Worm (Caenorhabditis elegans) whole organism, late embryonic: ENCODE measurements around the gene C08B6.10.

Experiments used
- C08G9.2 ChIP-seq: sonication (generic microtip); optimal IDR thresholded peaks from 2 replicates; lab custom pipeline; 2016; ENCODE audit warnings: mild to moderate bottlenecking, missing genetic modification characterization, moderate library complexity, missing compliant biosample characterization
- C38D4.7 ChIP-seq: fragments of 200-800 bp; sonication (Bioruptor generic); optimal IDR thresholded peaks from 2 replicates; lab custom pipeline; 2018; ENCODE audit warnings: mild to moderate bottlenecking, missing genetic modification characterization, moderate library complexity, missing compliant biosample characterization
- K09A11.1 ChIP-seq: sonication (generic microtip); optimal IDR thresholded peaks from 2 replicates; lab custom pipeline; 2017; ENCODE audit warnings: antibody characterized with exemption, mild to moderate bottlenecking, missing genetic modification characterization, missing compliant biosample characterization; ENCODE audit not compliant: insufficient read depth
- T23F11.4 ChIP-seq: fragments of 200-800 bp; sonication (Bioruptor generic); optimal IDR thresholded peaks from 2 replicates; lab custom pipeline; 2018; ENCODE audit warnings: mild to moderate bottlenecking, missing genetic modification characterization, missing compliant biosample characterization
- ceh-14 ChIP-seq: sonication (generic microtip); optimal IDR thresholded peaks from 2 replicates; lab custom pipeline; 2016; ENCODE audit warnings: missing genotype, missing genetic modification characterization, missing compliant biosample characterization
- ceh-2 ChIP-seq: sonication (generic microtip); optimal IDR thresholded peaks from 2 replicates; lab custom pipeline; 2016; ENCODE audit warnings: missing genotype, missing genetic modification characterization, missing compliant biosample characterization
- ceh-22 ChIP-seq: sonication (generic microtip); optimal IDR thresholded peaks from 2 replicates; lab custom pipeline; 2017; ENCODE audit warnings: missing biosample characterization, missing genetic modification characterization
- ceh-24 ChIP-seq: sonication (generic microtip); optimal IDR thresholded peaks from 2 replicates; lab custom pipeline; 2016; ENCODE audit warnings: mild to moderate bottlenecking, missing genetic modification characterization, missing compliant biosample characterization
- ceh-34 ChIP-seq: sonication (generic microtip); optimal IDR thresholded peaks from 2 replicates; lab custom pipeline; 2016; ENCODE audit warnings: mild to moderate bottlenecking, missing genetic modification characterization, missing compliant biosample characterization
- ceh-45 ChIP-seq: fragments of 200-800 bp; sonication (Bioruptor generic); IDR thresholded peaks from 2 replicates; pipeline ENCODE4 v1.3.6; 2022; ENCODE audit warnings: missing genetic modification reagents, missing genetic modification characterization, missing compliant biosample characterization
- ceh-48 ChIP-seq: sonication (generic microtip); optimal IDR thresholded peaks from 2 replicates; lab custom pipeline; 2016; ENCODE audit warnings: missing genetic modification characterization, inconsistent platforms, missing compliant biosample characterization
- ceh-9 ChIP-seq: sonication (generic microtip); optimal IDR thresholded peaks from 2 replicates; lab custom pipeline; 2016; ENCODE audit warnings: mild to moderate bottlenecking, missing genetic modification characterization, inconsistent platforms, missing compliant biosample characterization
- dmd-4 ChIP-seq: sonication (generic microtip); optimal IDR thresholded peaks from 2 replicates; lab custom pipeline; 2016; ENCODE audit warnings: borderline replicate concordance, missing genetic modification characterization, missing compliant biosample characterization
- elt-2 ChIP-seq: sonication (generic microtip); optimal IDR thresholded peaks from 2 replicates; lab custom pipeline; 2016; ENCODE audit warnings: missing genetic modification reagents, missing genetic modification characterization, missing compliant biosample characterization
- fkh-6 ChIP-seq: sonication (generic microtip); optimal IDR thresholded peaks from 2 replicates; lab custom pipeline; 2016; ENCODE audit warnings: missing genetic modification characterization, missing compliant biosample characterization
- gmeb-2 ChIP-seq: sonication (generic microtip); optimal IDR thresholded peaks from 2 replicates; lab custom pipeline; 2016; ENCODE audit warnings: missing genetic modification characterization, inconsistent platforms, missing compliant biosample characterization
- hlh-13 ChIP-seq: fragments of 200-800 bp; sonication (Bioruptor generic); optimal IDR thresholded peaks from 2 replicates; lab custom pipeline; 2018; ENCODE audit warnings: mild to moderate bottlenecking, missing genetic modification characterization, missing compliant biosample characterization
- hlh-15 ChIP-seq: sonication (generic microtip); optimal IDR thresholded peaks from 2 replicates; lab custom pipeline; 2016; ENCODE audit warnings: missing genetic modification characterization, missing compliant biosample characterization
- hlh-6 ChIP-seq: sonication (generic microtip); optimal IDR thresholded peaks from 2 replicates; lab custom pipeline; 2016; ENCODE audit warnings: missing genotype, missing genetic modification characterization, missing compliant biosample characterization
- lim-6 ChIP-seq: sonication (generic microtip); optimal IDR thresholded peaks from 2 replicates; lab custom pipeline; 2016; ENCODE audit warnings: missing genetic modification characterization, missing compliant biosample characterization
- lin-11 ChIP-seq: fragments of 200-800 bp; sonication (Bioruptor generic); optimal IDR thresholded peaks from 2 replicates; lab custom pipeline; 2018; ENCODE audit warnings: mild to moderate bottlenecking, missing genetic modification characterization, missing compliant biosample characterization
- npax-4 ChIP-seq: sonication (generic microtip); optimal IDR thresholded peaks from 2 replicates; lab custom pipeline; 2016; ENCODE audit warnings: missing genetic modification characterization, missing compliant biosample characterization
- odd-2 ChIP-seq: sonication (generic microtip); optimal IDR thresholded peaks from 2 replicates; lab custom pipeline; 2017; ENCODE audit warnings: antibody characterized with exemption, mild to moderate bottlenecking, missing genetic modification characterization, missing compliant biosample characterization
- pag-3 ChIP-seq: sonication (generic microtip); optimal IDR thresholded peaks from 2 replicates; lab custom pipeline; 2016; ENCODE audit warnings: missing compliant biosample characterization, missing genetic modification characterization, borderline replicate concordance
- pat-9 ChIP-seq: fragments of 200-800 bp; sonication (Bioruptor generic); optimal IDR thresholded peaks from 2 replicates; lab custom pipeline; 2018; ENCODE audit warnings: mild to moderate bottlenecking, missing genetic modification characterization, moderate library complexity, missing compliant biosample characterization
- pax-1 ChIP-seq: fragments of 150-350 bp; optimal IDR thresholded peaks from 2 replicates; lab custom pipeline; 2014; ENCODE audit warnings: missing biosample characterization, missing genetic modification characterization
- pha-2 ChIP-seq: sonication (generic microtip); optimal IDR thresholded peaks from 2 replicates; lab custom pipeline; 2017; ENCODE audit warnings: mild to moderate bottlenecking, missing genetic modification characterization, missing compliant biosample characterization
- sdc-2 ChIP-seq: sonication (generic microtip); optimal IDR thresholded peaks from 2 replicates; lab custom pipeline; 2016; ENCODE audit warnings: missing genotype, missing genetic modification characterization, missing compliant biosample characterization
- sox-2 ChIP-seq: fragments of 200-800 bp; sonication (Bioruptor generic); IDR thresholded peaks from 2 replicates; pipeline ENCODE4 v1.3.6; 2022; ENCODE audit warnings: missing genetic modification reagents, missing genetic modification characterization, missing compliant biosample characterization
- sox-4 ChIP-seq: sonication (generic microtip); optimal IDR thresholded peaks from 2 replicates; lab custom pipeline; 2017; ENCODE audit warnings: mild to moderate bottlenecking, missing genetic modification characterization, inconsistent platforms, missing compliant biosample characterization
- syd-9 ChIP-seq: sonication (generic microtip); optimal IDR thresholded peaks from 2 replicates; lab custom pipeline; 2016; ENCODE audit warnings: mild to moderate bottlenecking, missing genetic modification characterization, moderate library complexity, missing compliant biosample characterization
- tbx-7 ChIP-seq: sonication (generic microtip); optimal IDR thresholded peaks from 2 replicates; lab custom pipeline; 2016; ENCODE audit warnings: missing genotype, missing genetic modification characterization, missing compliant biosample characterization
- unc-3 ChIP-seq, 2 experiments: fragments of 200-800 bp in 1 of 2; sonication (Bioruptor generic) in 1 of 2; sonication (generic microtip) in 1 of 2; conservative IDR thresholded peaks in 1 of 2; optimal IDR thresholded peaks in 1 of 2; 2 replicates each; pipeline versions ENCODE4 v1.3.6 to Lab custom; 2016 to 2022; ENCODE audit warnings: missing compliant biosample characterization in 2 of 2, missing genetic modification characterization in 2 of 2, missing genetic modification reagents in 1 of 2
- unc-42 ChIP-seq: sonication (generic microtip); optimal IDR thresholded peaks from 2 replicates; lab custom pipeline; 2016; ENCODE audit warnings: missing genotype, missing genetic modification characterization, missing compliant biosample characterization
- unc-86 ChIP-seq: sonication (generic microtip); optimal IDR thresholded peaks from 2 replicates; lab custom pipeline; 2016; ENCODE audit warnings: missing genetic modification characterization, missing compliant biosample characterization
- zip-5 ChIP-seq: sonication (generic microtip); optimal IDR thresholded peaks from 2 replicates; lab custom pipeline; 2016; ENCODE audit warnings: missing genetic modification characterization, missing compliant biosample characterization
- ztf-16 ChIP-seq: sonication (generic microtip); optimal IDR thresholded peaks from 2 replicates; lab custom pipeline; 2017; ENCODE audit warnings: missing genetic modification characterization, missing compliant biosample characterization

Gene C08B6.10

ce11 chrV:10159972-10160371 lies 34.7 kb downstream of the C08B6.10 start:
- TF ChIP-seq lin-11 (tag; lab: Kevin White, UChicago) (no peak), unc-42 (tag; lab: Kevin White, UChicago) (no peak), pha-2 (tag; lab: Kevin White, UChicago) (no peak), tbx-7 (no peak), ztf-16 (no peak), sdc-2 (no peak), zip-5 (no peak), ceh-22 (no peak), ceh-34 (no peak), ceh-45 (GFP tag; lab: Robert Waterston, UW) (no peak), unc-86 (tag; lab: Kevin White, UChicago) (no peak), hlh-15 (no peak), pat-9 (no peak), npax-4 (tag; lab: Kevin White, UChicago) (no peak), K09A11.1 (tag; lab: Kevin White, UChicago) (no peak), fkh-6 (no peak), ceh-2 (tag; lab: Kevin White, UChicago) (no peak), C38D4.7 (GFP tag; lab: Kevin White, UChicago) (no peak), ceh-24 (no peak), sox-4 (no peak)

ce11 chrV:10160954-10161353 lies 35.7 kb downstream of the C08B6.10 start, which contains the start of gene C51E3.10:
Gene C51E3.10 (minus strand): TSS chrV:10161134.
- TF ChIP-seq ceh-14 (tag; lab: Kevin White, UChicago) (no peak), unc-42 (tag; lab: Kevin White, UChicago) (no peak), elt-2 (tag; lab: Kevin White, UChicago) (peak; percentile 29)

DNA sequence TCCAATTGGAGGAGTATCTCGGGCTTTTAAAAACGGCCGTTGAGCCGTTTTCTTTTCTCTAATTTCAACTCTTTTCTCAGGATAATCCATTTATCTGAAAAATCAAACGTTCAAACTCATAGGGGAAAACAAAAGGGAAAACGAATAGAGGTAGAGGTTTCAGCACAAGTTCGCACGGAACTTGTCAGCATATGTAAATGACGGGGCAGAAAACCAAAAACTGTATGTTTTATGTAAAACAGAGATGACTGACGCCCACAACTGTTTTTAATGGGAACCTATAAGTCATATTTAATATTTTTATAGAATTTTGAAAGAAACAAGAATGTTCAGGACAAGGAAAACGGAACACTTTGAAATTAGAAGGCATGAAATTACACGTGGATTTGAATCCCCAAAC lies 41.1 kb downstream of the C08B6.10 start, which contains the start of gene C51E3.6:
Gene C51E3.6 (minus strand): TSS at position 101 of the 400 bp plus-strand sequence.
- no peak for TF ChIP-seq unc-3 (GFP tag; conservative IDR thresholded peaks at IDR 0.05; lab: Robert Waterston, UW)
- TF ChIP-seq unc-3 (tag; optimal IDR thresholded peaks at IDR 0.05; lab: Kevin White, UChicago), result no peak
- TF ChIP-seq lim-6 (tag; lab: Kevin White, UChicago), result no peak
- TF ChIP-seq ztf-16, result no peak
- TF ChIP-seq hlh-15, result no peak

DNA sequence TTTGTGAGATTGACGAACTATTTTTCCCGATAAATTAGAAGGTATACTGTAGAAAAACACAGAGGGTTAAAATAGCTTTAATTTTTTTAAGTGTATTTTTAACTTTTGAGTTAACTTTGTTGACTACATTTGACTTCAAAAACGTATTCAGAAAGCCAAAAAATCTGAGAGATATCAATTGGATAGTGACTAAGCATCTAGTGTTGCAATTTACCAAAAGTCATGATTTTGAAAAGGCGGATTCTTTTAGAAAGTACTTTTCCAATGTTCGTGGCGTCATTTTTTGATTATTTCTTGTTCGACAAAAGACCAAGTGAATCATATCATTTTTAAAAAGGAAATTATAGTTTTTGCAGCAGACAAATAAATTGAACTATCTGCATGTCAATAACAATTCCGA lies 43.6 kb downstream of the C08B6.10 start:
- TF ChIP-seq lim-6 (tag; lab: Kevin White, UChicago), result no peak
- no peak for TF ChIP-seq ceh-2 (tag; lab: Kevin White, UChicago)
- no peak for TF ChIP-seq ceh-9 (tag; lab: Kevin White, UChicago)
- TF ChIP-seq hlh-13 (GFP tag; lab: Kevin White, UChicago), result no peak
- TF ChIP-seq unc-86 (tag; lab: Kevin White, UChicago), result no peak
- TF ChIP-seq hlh-15, result no peak
- no peak for TF ChIP-seq ceh-48 (tag; lab: Kevin White, UChicago)
- TF ChIP-seq C08G9.2 (tag; lab: Kevin White, UChicago), result no peak
- TF ChIP-seq odd-2 (tag; lab: Kevin White, UChicago), result no peak
- TF ChIP-seq gmeb-2 (tag; lab: Kevin White, UChicago), result no peak
- no peak for TF ChIP-seq sox-2 (GFP tag; lab: Robert Waterston, UW)
- no peak for TF ChIP-seq syd-9 (tag; lab: Kevin White, UChicago)

ce11 chrV:10173653-10174052 lies 48.4 kb downstream of the C08B6.10 start, which contains the start of gene egl-3:
Gene egl-3 (minus strand): TSS chrV:10173753.
- TF ChIP-seq unc-42 (tag; lab: Kevin White, UChicago), result no peak
- TF ChIP-seq elt-2 (tag; lab: Kevin White, UChicago), result no peak
- TF ChIP-seq sox-4, result no peak
- TF ChIP-seq hlh-15, result no peak
- no peak for TF ChIP-seq ceh-45 (GFP tag; lab: Robert Waterston, UW)
- TF ChIP-seq dmd-4, result no peak
- TF ChIP-seq K09A11.1 (tag; lab: Kevin White, UChicago), result no peak
- TF ChIP-seq pag-3, result no peak
- no peak for TF ChIP-seq lim-6 (tag; lab: Kevin White, UChicago)
- TF ChIP-seq pax-1 (tag; lab: Kevin White, UChicago), result no peak
- TF ChIP-seq T23F11.4, result no peak
- no peak for TF ChIP-seq hlh-6 (tag; lab: Kevin White, UChicago)
- no peak for TF ChIP-seq sdc-2
